Fruit fly (Drosophila melanogaster): Measurements from ENCODE around the gene Hira.

Gene Hira

dm6 chrX:7700239-7700793, 21.6 kb upstream of the Hira start (continued):
- TF ChIP-seq CG12769 (tag; optimal IDR thresholded peaks at IDR 0.05) (peak; percentile 98), CG10267 (tag; optimal IDR thresholded peaks at IDR 0.05) (peak; percentile 72), pros (GFP tag; optimal IDR thresholded peaks at IDR 0.05) (no peak), jing (GFP tag; optimal IDR thresholded peaks at IDR 0.05) (peak; percentile 89), CG4360 (GFP tag; IDR thresholded peaks at IDR 0.05) (no peak), D19B (GFP tag; optimal IDR thresholded peaks at IDR 0.05) (peak; percentile 80), wdn (GFP tag; IDR thresholded peaks at IDR 0.05) (peak; percentile 87), Rfx (GFP tag; IDR thresholded peaks at IDR 0.05) (peak; percentile 95), Asciz (GFP tag; optimal IDR thresholded peaks at IDR 0.05) (peak; percentile 66), sr (GFP tag; IDR thresholded peaks at IDR 0.05) (peak; percentile 74; the same call in 2 of the 3 replicates), CG18011 (GFP tag; optimal IDR thresholded peaks at IDR 0.05) (peak; percentile 71), klu (GFP tag; IDR thresholded peaks at IDR 0.05) (peak; percentile 87), peb (GFP tag; IDR thresholded peaks at IDR 0.05) (peak; percentile 91), CG33557 (GFP tag; optimal IDR thresholded peaks at IDR 0.05) (peak; percentile 31), hkb (optimal IDR thresholded peaks at IDR 0.05) (no peak), hkb (GFP tag; IDR thresholded peaks at IDR 0.05) (peak; percentile 92), dmrt11E (tag; optimal IDR thresholded peaks at IDR 0.05) (peak; percentile 59), NC2β (GFP tag; optimal IDR thresholded peaks at IDR 0.05) (peak; percentile 76), Jarid2 (GFP tag; optimal IDR thresholded peaks at IDR 0.05) (peak; percentile 65), CG6654 (GFP tag; optimal IDR thresholded peaks at IDR 0.05) (peak; percentile 74), PHDP (tag; optimal IDR thresholded peaks at IDR 0.05) (peak; percentile 93), CG8089 (GFP tag; optimal IDR thresholded peaks at IDR 0.05) (peak; percentile 86), CG13296 (GFP tag; optimal IDR thresholded peaks at IDR 0.05) (peak; percentile 91), Fer2 (tag; optimal IDR thresholded peaks at IDR 0.05) (peak; percentile 87), Atf3 (GFP tag; optimal IDR thresholded peaks at IDR 0.05) (peak; percentile 83), CG13287 (GFP tag; IDR thresholded peaks at IDR 0.05; ENCODE audit: partially characterized antibody) (no peak), Aef1 (GFP tag; IDR thresholded peaks at IDR 0.05) (peak; percentile 95), CG7357 (GFP tag; IDR thresholded peaks at IDR 0.05) (peak; percentile 85), ci (GFP tag; IDR thresholded peaks at IDR 0.05) (peak; percentile 95), seq (GFP tag; IDR thresholded peaks at IDR 0.05) (peak; percentile 86), Xbp1 (GFP tag; optimal IDR thresholded peaks at IDR 0.05) (peak; percentile 95), CG9609 (GFP tag; optimal IDR thresholded peaks at IDR 0.05) (peak; percentile 92), CG9727 (GFP tag; optimal IDR thresholded peaks at IDR 0.05) (peak; percentile 84), CG9215 (GFP tag; IDR thresholded peaks at IDR 0.05) (peak; percentile 89), Tbp (GFP tag; optimal IDR thresholded peaks at IDR 0.05) (no peak), BEAF-32 (GFP tag; optimal IDR thresholded peaks at IDR 0.05) (no peak), CG14965 (GFP tag; optimal IDR thresholded peaks at IDR 0.05; ENCODE audit: borderline replicate concordance) (peak; percentile 78), wor (GFP tag; IDR thresholded peaks at IDR 0.05) (peak; percentile 88), CG4730 (GFP tag; IDR thresholded peaks at IDR 0.05) (peak; percentile 89), CG6254 (GFP tag; optimal IDR thresholded peaks at IDR 0.05) (peak; percentile 67), rib (GFP tag; IDR thresholded peaks at IDR 0.05) (peak; percentile 92), abd-A (tag; optimal IDR thresholded peaks at IDR 0.05) (peak; percentile 36), prd (optimal IDR thresholded peaks at IDR 0.05) (no peak), prd (GFP tag; IDR thresholded peaks at IDR 0.05) (peak; percentile 96), CG6791 (GFP tag; IDR thresholded peaks at IDR 0.05; ENCODE audit: partially characterized antibody) (no peak), Hey (tag; optimal IDR thresholded peaks at IDR 0.05) (peak; percentile 82), Dll (GFP tag; IDR thresholded peaks at IDR 0.05; ENCODE audit: partially characterized antibody) (no peak), Fer1 (GFP tag; optimal IDR thresholded peaks at IDR 0.05) (peak; percentile 91), Sox100B (GFP tag; optimal IDR thresholded peaks at IDR 0.05) (peak; percentile 86), exex (tag; optimal IDR thresholded peaks at IDR 0.05) (peak; percentile 60)
